Worm (Caenorhabditis elegans) whole organism, mixed stage, embryonic: ENCODE data around the gene Y67A10A.7.

Experiments
- ham-2 ChIP-seq: fragments of 200-800 bp; sonication (Bioruptor generic); optimal IDR thresholded peaks from 2 replicates; lab custom pipeline; 2018; ENCODE audit warnings: mild to moderate bottlenecking, missing genetic modification characterization, missing compliant biosample characterization
- hlh-1 ChIP-seq: fragments of 150-350 bp; optimal IDR thresholded peaks from 2 replicates; lab custom pipeline; 2014; ENCODE audit warnings: missing biosample characterization, missing genetic modification reagents, missing genetic modification characterization
- lin-13 ChIP-seq: fragments of 150-350 bp; optimal IDR thresholded peaks from 2 replicates; lab custom pipeline; 2014; ENCODE audit warnings: missing biosample characterization, missing genetic modification characterization
- mep-1 ChIP-seq: fragments of 150-350 bp; optimal IDR thresholded peaks from 2 replicates; lab custom pipeline; 2017; ENCODE audit warnings: missing biosample characterization, missing genetic modification reagents, missing genetic modification characterization, inconsistent platforms
- mls-2 ChIP-seq: sonication (generic microtip); optimal IDR thresholded peaks from 2 replicates; lab custom pipeline; 2016; ENCODE audit warnings: mild to moderate bottlenecking, missing genetic modification characterization, moderate library complexity, missing compliant biosample characterization
- nhr-237 ChIP-seq: fragments of 150-350 bp; optimal IDR thresholded peaks from 2 replicates; lab custom pipeline; 2014; ENCODE audit warnings: missing biosample characterization, missing genetic modification characterization
- nhr-76 ChIP-seq: sonication (generic microtip); optimal IDR thresholded peaks from 2 replicates; lab custom pipeline; 2017; ENCODE audit warnings: missing biosample characterization, missing genetic modification characterization
- snpc-4 ChIP-seq: fragments of 150-350 bp; optimal IDR thresholded peaks from 2 replicates; lab custom pipeline; 2014; ENCODE audit warnings: missing biosample characterization, missing genetic modification characterization
- unc-39 ChIP-seq: fragments of 150-350 bp; optimal IDR thresholded peaks from 2 replicates; lab custom pipeline; 2014; ENCODE audit warnings: missing biosample characterization, missing genetic modification characterization
- unc-62 ChIP-seq: fragments of 150-350 bp; optimal IDR thresholded peaks from 2 replicates; lab custom pipeline; 2014; ENCODE audit warnings: missing biosample characterization, missing genetic modification reagents, missing genetic modification characterization
- ztf-11 ChIP-seq: fragments of 150-350 bp; optimal IDR thresholded peaks from 2 replicates; lab custom pipeline; 2014; ENCODE audit warnings: missing biosample characterization, missing genetic modification characterization

- no peak for TF ChIP-seq unc-39 (tag; lab: Kevin White, UChicago)
- TF ChIP-seq unc-62 (GFP tag; lab: Kevin White, UChicago): no peak
- no peak for TF ChIP-seq mep-1 (tag; lab: Kevin White, UChicago)
- no peak for TF ChIP-seq mls-2 (tag; lab: Kevin White, UChicago)
- no peak for TF ChIP-seq snpc-4 (tag; lab: Kevin White, UChicago)
- no peak for TF ChIP-seq ham-2 (GFP tag; lab: Kevin White, UChicago)
- TF ChIP-seq hlh-1 (tag; lab: Kevin White, UChicago): no peak
- no peak for TF ChIP-seq lin-13 (tag; lab: Kevin White, UChicago)
- no peak for TF ChIP-seq ztf-11
- no peak for TF ChIP-seq nhr-237 (tag; lab: Kevin White, UChicago)
- TF ChIP-seq nhr-76: no peak
Observed at ce11 chrIV:14343756-14344155, 30.2 kb upstream of the Y67A10A.7 start, which contains the start of gene srlf-28.
